Fruit fly (Drosophila melanogaster) whole organism: ENCODE measurements around the gene Pfas.

Experiments used
- CG8478 ChIP-seq: fragments of >200 bp; optimal IDR thresholded peaks from 2 replicates; lab custom pipeline; 2018; ENCODE audit warnings: inconsistent platforms
- Dll ChIP-seq: fragments of >200 bp; optimal IDR thresholded peaks from 2 replicates; lab custom pipeline; 2017
- EcR ChIP-seq, 2 experiments: fragments of >200 bp; optimal IDR thresholded peaks; 2 replicates each; lab custom pipeline; 2017; ENCODE audit warnings: missing biosample characterization in 2 of 2, missing genetic modification characterization in 2 of 2, missing genetic modification reagents in 2 of 2
- pan ChIP-seq: fragments of >200 bp; optimal IDR thresholded peaks from 2 replicates; lab custom pipeline; 2017
- psq ChIP-seq: fragments of >200 bp; optimal IDR thresholded peaks from 2 replicates; lab custom pipeline; 2017
- usp ChIP-seq: fragments of >200 bp; optimal IDR thresholded peaks from 2 replicates; lab custom pipeline; 2017; ENCODE audit warnings: missing biosample characterization, missing genetic modification characterization, mixed read lengths

Gene Pfas

dm6 chr2L:6019352-6020131, 26.3 kb downstream of the Pfas start, which contains the start of gene H2.0:
H2.0 (minus strand) TSS chr2L:6019402.
- no peak for TF ChIP-seq Dll (lab: Kevin White, UChicago)
- no peak for TF ChIP-seq EcR (GFP tag; optimal IDR thresholded peaks at IDR 0.05; lab: Kevin White, UChicago)
- no peak for TF ChIP-seq usp (GFP tag; lab: Kevin White, UChicago)
- TF ChIP-seq pan (lab: Kevin White, UChicago), result no peak
- no peak for TF ChIP-seq psq
- no peak for TF ChIP-seq CG8478 (lab: Kevin White, UChicago)

- TF ChIP-seq psq, result no peak
- TF ChIP-seq pan (lab: Kevin White, UChicago), result no peak
- no peak for TF ChIP-seq EcR (GFP tag; optimal IDR thresholded peaks at IDR 0.05; lab: Kevin White, UChicago)
- no peak for TF ChIP-seq usp (GFP tag; lab: Kevin White, UChicago)
- TF ChIP-seq Dll (lab: Kevin White, UChicago), result no peak
- no peak for TF ChIP-seq CG8478 (lab: Kevin White, UChicago)
Measured at dm6 chr2L:6013071-6013417, 32.8 kb downstream of the Pfas start.

dm6 chr2L:6012303-6013070, 33.4 kb downstream of the Pfas start, which contains the start of gene CG9098:
CG9098 (minus strand) TSS chr2L:6012338.
- TF ChIP-seq psq (no peak), EcR (GFP tag; optimal IDR thresholded peaks at IDR 0.05; lab: Kevin White, UChicago) (no peak), pan (lab: Kevin White, UChicago) (no peak), Dll (lab: Kevin White, UChicago) (no peak), usp (GFP tag; lab: Kevin White, UChicago) (no peak), CG8478 (lab: Kevin White, UChicago) (no peak)

DNA sequence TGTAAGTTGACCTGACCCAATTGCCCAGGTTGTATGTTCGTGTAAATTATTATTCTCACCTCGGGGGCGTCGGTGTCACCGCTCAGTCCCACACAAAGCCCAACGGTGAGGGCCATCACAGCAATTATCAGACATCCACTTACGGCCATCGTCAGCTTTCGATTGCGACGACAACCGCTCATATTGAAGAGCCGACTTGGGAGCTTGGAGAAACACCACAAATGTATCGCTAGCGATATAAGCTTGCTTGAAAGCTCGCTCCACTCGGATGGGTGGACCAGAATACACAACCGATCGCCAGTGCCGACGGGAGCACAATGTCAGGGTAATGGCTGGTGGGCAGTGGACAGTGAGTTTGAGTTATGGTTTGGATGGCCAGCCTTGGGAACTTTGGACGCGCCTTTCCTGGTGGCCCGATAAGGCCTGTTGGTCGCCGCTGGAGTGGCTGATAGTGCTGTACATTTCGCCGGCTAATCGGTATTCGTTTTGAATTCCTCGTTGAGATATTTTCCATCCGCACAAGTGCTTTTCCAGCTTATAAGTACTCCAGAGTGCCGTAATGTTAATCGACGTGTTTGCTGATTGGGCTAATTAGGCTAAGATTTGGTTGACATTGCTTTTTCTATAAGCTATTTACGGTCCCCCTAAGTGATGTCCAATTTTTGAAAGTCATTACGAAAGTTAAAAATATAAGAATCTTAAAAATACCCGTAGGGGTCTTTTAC, 39.2 kb downstream of the Pfas start, which contains the start of gene Gal:
Gene Gal (minus strand): TSS at position 320 of the 725 bp plus-strand sequence.
- TF ChIP-seq Dll (lab: Kevin White, UChicago), result no peak
- TF ChIP-seq pan (lab: Kevin White, UChicago), result no peak
- TF ChIP-seq usp (GFP tag; lab: Kevin White, UChicago), result no peak
- no peak for TF ChIP-seq CG8478 (lab: Kevin White, UChicago)

DNA sequence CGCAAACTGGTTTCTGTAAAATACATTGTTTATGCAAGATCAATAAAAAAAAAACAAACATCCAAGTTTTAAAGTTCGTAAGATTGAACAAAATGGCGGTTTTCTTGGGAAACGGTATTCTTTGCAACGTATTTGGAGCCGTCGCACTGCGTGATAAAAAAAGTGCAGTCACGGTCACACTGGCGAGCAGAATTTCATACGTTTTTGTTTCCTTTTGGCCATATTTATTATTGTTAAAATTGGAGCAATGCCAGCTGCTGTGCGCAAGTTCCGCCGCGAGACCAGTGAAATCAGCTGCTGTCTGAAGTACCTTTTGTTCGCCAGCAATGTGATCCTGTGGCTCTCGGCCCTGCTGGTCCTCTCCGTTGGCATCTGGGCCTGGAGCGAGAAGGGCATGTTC, 45.8 kb downstream of the Pfas start, which contains the start of gene Tsp26A:
Gene Tsp26A (plus strand): TSS at position 164 of the 400 bp plus-strand sequence.
- TF ChIP-seq EcR (GFP tag; optimal IDR thresholded peaks at IDR 0.05; lab: Kevin White, UChicago) (no peak), CG8478 (lab: Kevin White, UChicago) (no peak), pan (lab: Kevin White, UChicago) (no peak), Dll (lab: Kevin White, UChicago) (no peak), psq (no peak), usp (GFP tag; lab: Kevin White, UChicago) (no peak)

DNA sequence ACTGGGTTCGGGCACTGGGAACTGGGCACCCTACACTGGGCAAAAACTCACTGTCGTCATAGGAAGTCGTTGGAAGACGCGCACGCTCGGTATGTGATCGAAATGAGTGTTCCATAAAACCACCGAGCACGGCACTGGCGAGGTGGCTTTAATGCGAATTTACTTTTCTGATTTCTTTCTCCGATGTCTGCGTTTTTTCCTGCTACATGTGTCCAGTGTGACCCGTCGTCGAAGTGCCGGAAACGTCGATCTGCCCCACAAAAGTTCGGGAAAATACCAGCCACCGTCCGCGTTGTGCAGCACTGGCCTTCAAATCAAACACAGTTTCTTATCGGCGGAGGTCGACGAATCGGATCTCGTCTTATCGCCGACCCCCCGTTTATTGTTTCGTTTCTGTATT, 46.6 kb downstream of the Pfas start, which contains the start of gene Kdm5:
Gene Kdm5 (minus strand): TSS at position 255 of the 400 bp plus-strand sequence.
- TF ChIP-seq usp (GFP tag; lab: Kevin White, UChicago), result no peak
- no peak for TF ChIP-seq EcR (GFP tag; optimal IDR thresholded peaks at IDR 0.05; lab: Kevin White, UChicago)
- no peak for TF ChIP-seq Dll (lab: Kevin White, UChicago)
- TF ChIP-seq psq, result no peak
- no peak for TF ChIP-seq pan (lab: Kevin White, UChicago)
- no peak for TF ChIP-seq CG8478 (lab: Kevin White, UChicago)

- no peak for TF ChIP-seq EcR (GFP tag; optimal IDR thresholded peaks at IDR 0.05; lab: Kevin White, UChicago)
Measured at dm6 chr2L:5998383-5998782, 47.5 kb downstream of the Pfas start.

DNA sequence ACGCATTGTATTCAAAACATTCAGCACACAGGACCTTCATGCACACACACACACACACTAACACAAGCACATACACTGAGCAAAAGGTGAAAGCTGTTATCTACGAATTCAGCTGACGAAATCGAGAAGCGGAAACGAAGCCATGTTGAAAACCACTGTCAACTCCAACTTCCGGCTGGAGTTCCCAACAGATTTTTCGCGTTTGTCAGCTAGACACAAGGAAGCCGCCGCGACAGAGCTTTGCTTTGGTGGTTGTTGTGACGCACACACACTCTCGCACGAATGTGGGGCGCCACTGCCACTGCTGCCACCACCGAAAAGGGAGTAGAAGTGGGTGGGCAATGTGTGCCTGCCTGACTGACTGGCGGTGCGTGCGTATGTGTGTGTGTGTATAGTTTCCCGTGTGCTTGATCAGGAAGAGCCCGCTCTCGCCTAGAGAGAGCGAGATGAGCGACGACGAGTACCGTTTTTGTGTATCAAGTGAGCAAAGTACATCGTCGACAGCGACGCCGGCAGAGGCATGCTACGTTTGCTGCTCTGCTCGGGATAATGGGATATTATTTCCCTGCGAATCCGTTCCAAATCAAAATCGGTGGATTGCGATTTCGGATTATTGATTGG, 48.1 kb downstream of the Pfas start:
- TF ChIP-seq usp (GFP tag; lab: Kevin White, UChicago) (no peak), CG8478 (lab: Kevin White, UChicago) (no peak), pan (lab: Kevin White, UChicago) (no peak), Dll (lab: Kevin White, UChicago) (peak; percentile 62)
